Fruit fly (Drosophila melanogaster) whole organism, larva: ENCODE measurements around the gene CG15530.

Source experiments
- noc ChIP-seq: fragments of 200-800 bp; sonication (Bioruptor generic); optimal IDR thresholded peaks from 3 replicates; lab custom pipeline; 2019; ENCODE audit warnings: missing biosample characterization, mild to moderate bottlenecking, missing genetic modification characterization, moderate library complexity

CG15530 gene

dm6 chr3R:30177494-30177893 lies at the start of gene CG15530, which contains the start of gene CG1983:
CG15530 (plus strand) TSS chr3R:30177877.
CG1983 (minus strand) TSS chr3R:30177700.
- no peak for TF ChIP-seq noc (tag; lab: Kevin White, UChicago)

- TF ChIP-seq noc (tag; lab: Kevin White, UChicago), result no peak
Observed at dm6 chr3R:30129019-30129418, 48.7 kb upstream of the CG15530 start, which contains the start of gene Ppi1. Ppi1 (minus strand) TSS chr3R:30129119.

- no peak for TF ChIP-seq noc (tag; lab: Kevin White, UChicago)
Observed at dm6 chr3R:30132295-30132694, 45.4 kb upstream of the CG15530 start, which contains the start of gene CG31029. CG31029 (minus strand) TSS chr3R:30132395.

dm6 chr3R:30134063-30135047 lies 43.3 kb upstream of the CG15530 start, which contains the start of gene Tpi:
Tpi (minus strand) TSS chr3R:30134599.
- TF ChIP-seq noc (tag; lab: Kevin White, UChicago), result peak; percentile 1

dm6 chr3R:30149506-30149905 lies 28.2 kb upstream of the CG15530 start, which contains the start of gene AdoR:
AdoR (minus strand) TSS chr3R:30149606.
- TF ChIP-seq noc (tag; lab: Kevin White, UChicago), result no peak

- TF ChIP-seq noc (tag; lab: Kevin White, UChicago), result no peak
Observed at dm6 chr3R:30150602-30151001, 27.1 kb upstream of the CG15530 start.

dm6 chr3R:30151300-30152109 lies 26.2 kb upstream of the CG15530 start, which contains the start of gene CG15529:
CG15529 (plus strand) TSS chr3R:30152059.
- no peak for TF ChIP-seq noc (tag; lab: Kevin White, UChicago)

- TF ChIP-seq noc (tag; lab: Kevin White, UChicago), result no peak
Observed at dm6 chr3R:30153864-30154263, 23.8 kb upstream of the CG15530 start.

- no peak for TF ChIP-seq noc (tag; lab: Kevin White, UChicago)
Observed at dm6 chr3R:30160312-30160942, 17.2 kb upstream of the CG15530 start, which contains the start of gene CG11498. CG11498 (minus strand) TSS chr3R:30160473.

- TF ChIP-seq noc (tag; lab: Kevin White, UChicago), result no peak
Observed at dm6 chr3R:30163228-30163627, 14.4 kb upstream of the CG15530 start.

dm6 chr3R:30164162-30164561 lies 13.5 kb upstream of the CG15530 start:
- TF ChIP-seq noc (tag; lab: Kevin White, UChicago), result no peak

- TF ChIP-seq noc (tag; lab: Kevin White, UChicago), result no peak
Observed at dm6 chr3R:30166159-30166784, 11.4 kb upstream of the CG15530 start, which contains the start of gene VhaAC45RP. VhaAC45RP (minus strand) TSS chr3R:30166419.

dm6 chr3R:30170671-30171667 lies 6.7 kb upstream of the CG15530 start, which contains the start of gene Rsod:
Rsod (minus strand) TSS chr3R:30171207.
- no peak for TF ChIP-seq noc (tag; lab: Kevin White, UChicago)
